Fruit fly (Drosophila melanogaster): ENCODE measurements around the gene Npc2b.

The Npc2b gene

DNA sequence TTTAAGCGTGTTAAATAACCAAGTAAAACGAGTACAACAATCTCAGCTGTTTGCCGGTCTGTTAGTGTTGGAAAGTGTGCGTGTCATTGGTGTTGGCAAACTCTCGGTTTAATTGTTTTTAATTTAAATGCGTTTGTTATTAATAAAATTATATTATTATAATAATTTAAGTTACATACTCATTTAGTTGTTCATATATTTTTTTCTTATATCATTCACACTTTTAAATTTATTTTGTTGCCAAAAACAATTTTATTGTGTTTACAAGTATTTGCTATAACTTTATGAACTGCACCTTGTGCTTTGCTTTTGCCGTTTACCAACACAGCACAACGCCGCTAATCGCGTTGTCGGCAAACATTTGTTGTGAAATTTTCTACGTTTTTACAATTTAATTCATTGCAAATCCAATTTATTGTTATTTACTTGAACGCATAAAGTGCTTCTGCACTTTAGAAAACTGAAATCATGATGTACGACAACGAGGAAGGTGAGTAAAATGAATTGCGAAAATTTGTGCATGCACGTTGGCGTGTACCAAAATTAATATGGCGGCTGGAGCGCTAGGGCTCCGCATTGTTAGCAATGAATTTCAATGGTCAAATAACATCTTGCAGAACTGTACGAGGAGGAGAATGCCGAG is 36.3 kb downstream of the Npc2b start, which contains the start of the genes 140up and Polr2B (continued):
- no peak for TF ChIP-seq unc-4 (GFP tag; IDR thresholded peaks at IDR 0.05; ENCODE audit: partially characterized antibody)
- TF ChIP-seq ash1 (GFP tag; optimal IDR thresholded peaks at IDR 0.05), result no peak
- TF ChIP-seq Bteb2 (GFP tag; optimal IDR thresholded peaks at IDR 0.05), result peak; percentile 52
- peak; percentile 87 for TF ChIP-seq B-H1 (GFP tag; IDR thresholded peaks at IDR 0.05)
- peak; percentile 61; the same call in 1 of the 3 replicates for TF ChIP-seq C15 (GFP tag; IDR thresholded peaks at IDR 0.05)
- peak; percentile 47 for TF ChIP-seq mirr (GFP tag; optimal IDR thresholded peaks at IDR 0.05)
- TF ChIP-seq Kr (GFP tag; optimal IDR thresholded peaks at IDR 0.05), result no peak
- peak; percentile 80 for TF ChIP-seq sqz (GFP tag; optimal IDR thresholded peaks at IDR 0.05)
- TF ChIP-seq Blimp-1 (GFP tag; optimal IDR thresholded peaks at IDR 0.05), result peak; percentile 91
- peak; percentile 57 for TF ChIP-seq CG17568 (GFP tag; optimal IDR thresholded peaks at IDR 0.05)
- TF ChIP-seq Antp (GFP tag; optimal IDR thresholded peaks at IDR 0.05), result peak; percentile 87
- TF ChIP-seq crp (GFP tag; optimal IDR thresholded peaks at IDR 0.05), result peak; percentile 52 to 91
- peak; percentile 52 for TF ChIP-seq Dad (GFP tag; optimal IDR thresholded peaks at IDR 0.05)
- TF ChIP-seq toy (GFP tag; IDR thresholded peaks at IDR 0.05), result peak; percentile 85
- TF ChIP-seq CG10543 (GFP tag; optimal IDR thresholded peaks at IDR 0.05), result peak; percentile 93
- peak; percentile 36 for TF ChIP-seq Atf-2 (GFP tag; optimal IDR thresholded peaks at IDR 0.05)
- TF ChIP-seq ci (GFP tag; IDR thresholded peaks at IDR 0.05), result peak; percentile 84
- TF ChIP-seq CG12769 (tag; optimal IDR thresholded peaks at IDR 0.05), result no peak
- peak; percentile 76 for TF ChIP-seq jumu (GFP tag; optimal IDR thresholded peaks at IDR 0.05)
- peak; percentile 97 for TF ChIP-seq CG34422 (GFP tag; IDR thresholded peaks at IDR 0.05)
- TF ChIP-seq CG30403 (GFP tag; optimal IDR thresholded peaks at IDR 0.05), result peak; percentile 97
- peak; percentile 72 for TF ChIP-seq CG8281 (tag; optimal IDR thresholded peaks at IDR 0.05)
- TF ChIP-seq CG13624 (GFP tag; optimal IDR thresholded peaks at IDR 0.05), result peak; percentile 80
- peak; percentile 84 for TF ChIP-seq CG7271 (tag; optimal IDR thresholded peaks at IDR 0.05)
- TF ChIP-seq gsb (GFP tag; IDR thresholded peaks at IDR 0.05), result peak; percentile 84
- peak; percentile 88 for TF ChIP-seq CG9437 (GFP tag; optimal IDR thresholded peaks at IDR 0.05)
- TF ChIP-seq Dbx (GFP tag; IDR thresholded peaks at IDR 0.05), result peak; percentile 97
- peak; percentile 81 for TF ChIP-seq ewg (GFP tag; optimal IDR thresholded peaks at IDR 0.05)
- peak; percentile 73 for TF ChIP-seq nom (GFP tag; optimal IDR thresholded peaks at IDR 0.05)
- TF ChIP-seq HLH3B (GFP tag; IDR thresholded peaks at IDR 0.05), result peak; percentile 90
- TF ChIP-seq luna (GFP tag; optimal IDR thresholded peaks at IDR 0.05), result no peak
- TF ChIP-seq MESR4 (GFP tag; optimal IDR thresholded peaks at IDR 0.05), result peak; percentile 91
- TF ChIP-seq CG12219 (GFP tag; optimal IDR thresholded peaks at IDR 0.05), result peak; percentile 57
- peak; percentile 91 for TF ChIP-seq CG16815 (GFP tag; optimal IDR thresholded peaks at IDR 0.05)
- TF ChIP-seq Lhr (GFP tag; optimal IDR thresholded peaks at IDR 0.05), result peak; percentile 60
- peak; percentile 96 for TF ChIP-seq Med (GFP tag)
- peak; percentile 90 for TF ChIP-seq CG14050 (GFP tag; IDR thresholded peaks at IDR 0.05)
- TF ChIP-seq CG33213 (GFP tag; optimal IDR thresholded peaks at IDR 0.05), result peak; percentile 70
- peak; percentile 2 for TF ChIP-seq p53 (GFP tag; optimal IDR thresholded peaks at IDR 0.05)
- TF ChIP-seq abd-A (tag; optimal IDR thresholded peaks at IDR 0.05), result no peak
- TF ChIP-seq H15 (GFP tag; IDR thresholded peaks at IDR 0.05), result peak; percentile 86; the same call in 2 of the 3 replicates
- TF ChIP-seq CG9817 (tag; optimal IDR thresholded peaks at IDR 0.05), result peak; percentile 95
- peak; percentile 56 for TF ChIP-seq CG10565 (GFP tag; optimal IDR thresholded peaks at IDR 0.05)
- peak; percentile 88 for TF ChIP-seq zfh2 (GFP tag; optimal IDR thresholded peaks at IDR 0.05)
- TF ChIP-seq BtbVII (GFP tag; optimal IDR thresholded peaks at IDR 0.05), result peak; percentile 88
- peak; percentile 90 for TF ChIP-seq CG10462 (GFP tag; optimal IDR thresholded peaks at IDR 0.05)
- TF ChIP-seq ems (GFP tag; optimal IDR thresholded peaks at IDR 0.05), result peak; percentile 82
- TF ChIP-seq CG2712 (tag; optimal IDR thresholded peaks at IDR 0.05), result peak; percentile 96
- peak; percentile 97 for TF ChIP-seq CG12391 (tag; optimal IDR thresholded peaks at IDR 0.05)

Measured in whole organism, embryonic.